Fruit fly (Drosophila melanogaster) whole organism, wandering third instar larva: ENCODE results near the gene CG14868.

Experiments used
- Abd-B ChIP-seq: fragments of >200 bp; optimal IDR thresholded peaks from 2 replicates; lab custom pipeline; 2017; ENCODE audit warnings: missing biosample characterization, missing genetic modification characterization
- CG32264 ChIP-seq: fragments of 200-800 bp; sonication (Bioruptor generic); optimal IDR thresholded peaks from 2 replicates; lab custom pipeline; 2016; ENCODE audit warnings: missing biosample characterization, missing genetic modification characterization
- CG9705 ChIP-seq: fragments of 200-800 bp; sonication (Bioruptor generic); optimal IDR thresholded peaks from 2 replicates; lab custom pipeline; 2018; ENCODE audit warnings: missing biosample characterization, mild to moderate bottlenecking, missing genetic modification characterization
- CrebA ChIP-seq: fragments of 200-800 bp; sonication (Bioruptor generic); optimal IDR thresholded peaks from 2 replicates; lab custom pipeline; 2016; ENCODE audit warnings: missing biosample characterization, mild to moderate bottlenecking, missing genetic modification characterization, borderline replicate concordance
- Dfd ChIP-seq: fragments of >200 bp; optimal IDR thresholded peaks from 2 replicates; lab custom pipeline; 2017; ENCODE audit warnings: missing biosample characterization, missing genetic modification characterization
- Dif ChIP-seq: fragments of 200-275, 200-300 bp; sonication (Bioruptor generic); optimal IDR thresholded peaks from 2 replicates; lab custom pipeline; 2018; ENCODE audit warnings: missing biosample characterization, missing genetic modification characterization; ENCODE audit not compliant: partially characterized antibody
- GATAd ChIP-seq: sonication (Bioruptor generic); optimal IDR thresholded peaks from 2 replicates; lab custom pipeline; 2016; ENCODE audit warnings: missing biosample characterization, missing genetic modification characterization
- HLH106 ChIP-seq: fragments of 200-800 bp; optimal IDR thresholded peaks from 3 replicates; lab custom pipeline; 2019; ENCODE audit warnings: missing biosample characterization, mild to moderate bottlenecking, missing genetic modification characterization, moderate library complexity
- Hnf4 ChIP-seq: fragments of 200-800 bp; sonication (Bioruptor generic); optimal IDR thresholded peaks from 2 replicates; lab custom pipeline; 2016; ENCODE audit warnings: missing biosample characterization, mild to moderate bottlenecking, missing genetic modification characterization
- Hr78 ChIP-seq: fragments of >200 bp; optimal IDR thresholded peaks from 2 replicates; lab custom pipeline; 2017; ENCODE audit warnings: missing biosample characterization, missing genetic modification characterization
- Hr83 ChIP-seq: fragments of 200-300 bp; sonication (Bioruptor generic); optimal IDR thresholded peaks from 2 replicates; lab custom pipeline; 2016; ENCODE audit warnings: missing biosample characterization, mild to moderate bottlenecking, missing genetic modification characterization, moderate library complexity; ENCODE audit not compliant: poor library complexity, severe bottlenecking
- Jra ChIP-seq: sonication (Bioruptor generic); optimal IDR thresholded peaks from 2 replicates; lab custom pipeline; 2016; ENCODE audit warnings: missing biosample characterization, missing genetic modification characterization
- Mio ChIP-seq: sonication (Bioruptor generic); optimal IDR thresholded peaks from 2 replicates; lab custom pipeline; 2016; ENCODE audit warnings: missing biosample characterization, missing genetic modification characterization
- Myc ChIP-seq: fragments of >200 bp; optimal IDR thresholded peaks from 2 replicates; lab custom pipeline; 2017
- N ChIP-seq: fragments of >200 bp; optimal IDR thresholded peaks from 2 replicates; lab custom pipeline; 2018; ENCODE audit warnings: missing biosample characterization, missing external identifiers, missing genetic modification characterization
- OdsH ChIP-seq: fragments of 200-800 bp; sonication (Bioruptor generic); optimal IDR thresholded peaks from 2 replicates; lab custom pipeline; 2016; ENCODE audit warnings: missing biosample characterization, mild to moderate bottlenecking, missing genetic modification characterization
- Rel ChIP-seq, 2 experiments: fragments of 200-800 bp; sonication (Bioruptor generic) in 1 of 2; optimal IDR thresholded peaks; 2 replicates in 1 of 2; 3 replicates in 1 of 2; lab custom pipeline; 2016 to 2019; ENCODE audit warnings: mild to moderate bottlenecking in 2 of 2, missing biosample characterization in 2 of 2, missing genetic modification characterization in 2 of 2, moderate library complexity in 1 of 2
- Sp1 ChIP-seq: fragments of 200-800 bp; sonication (Bioruptor generic); optimal IDR thresholded peaks from 3 replicates; lab custom pipeline; 2019; ENCODE audit warnings: missing biosample characterization, mild to moderate bottlenecking, missing genetic modification characterization, moderate library complexity
- Vsx2 ChIP-seq: fragments of 200-300, 225-300 bp; sonication (Bioruptor generic); optimal IDR thresholded peaks from 2 replicates; lab custom pipeline; 2018; ENCODE audit warnings: missing biosample characterization, missing genetic modification characterization; ENCODE audit not compliant: partially characterized antibody
- br ChIP-seq: fragments of 200-800 bp; sonication (Bioruptor generic); optimal IDR thresholded peaks from 2 replicates; lab custom pipeline; 2016; ENCODE audit warnings: missing biosample characterization, missing genetic modification characterization
- brk ChIP-seq: fragments of 200-800 bp; sonication (Bioruptor generic); optimal IDR thresholded peaks from 2 replicates; lab custom pipeline; 2016; ENCODE audit warnings: missing biosample characterization, mild to moderate bottlenecking, missing genetic modification characterization
- dl ChIP-seq, 2 experiments: fragments of 175-275, 200-275 bp in 1 of 2; fragments of 200-275 bp in 1 of 2; sonication (Bioruptor generic); optimal IDR thresholded peaks; lab custom pipeline; 2018; ENCODE audit warnings: mild to moderate bottlenecking in 2 of 2, missing biosample characterization in 2 of 2, missing genetic modification characterization in 2 of 2, moderate library complexity in 2 of 2; ENCODE audit not compliant: partially characterized antibody in 2 of 2, insufficient read depth in 1 of 2
- dmrt93B ChIP-seq: fragments of 200-800 bp; sonication (Bioruptor generic); optimal IDR thresholded peaks from 2 replicates; lab custom pipeline; 2018; ENCODE audit warnings: missing biosample characterization, mild to moderate bottlenecking, missing genetic modification characterization
- dsf ChIP-seq: sonication (Bioruptor generic); optimal IDR thresholded peaks from 2 replicates; lab custom pipeline; 2016; ENCODE audit warnings: missing biosample characterization, missing genetic modification characterization, borderline replicate concordance
- ey ChIP-seq: fragments of 200-800 bp; sonication (Bioruptor generic); optimal IDR thresholded peaks from 2 replicates; lab custom pipeline; 2016; ENCODE audit warnings: missing biosample characterization, missing genetic modification characterization
- foxo ChIP-seq, 2 experiments: fragments of 200-800 bp; sonication (Bioruptor generic); optimal IDR thresholded peaks; 2 replicates in 1 of 2; 3 replicates in 1 of 2; lab custom pipeline; 2016 to 2017; ENCODE audit warnings: missing biosample characterization in 2 of 2, missing genetic modification characterization in 2 of 2
- fru ChIP-seq: fragments of 200-800 bp; sonication (Bioruptor generic); optimal IDR thresholded peaks from 3 replicates; lab custom pipeline; 2016; ENCODE audit warnings: missing biosample characterization, mild to moderate bottlenecking, missing genetic modification characterization
- h ChIP-seq: fragments of 200-800 bp; sonication (Bioruptor generic); optimal IDR thresholded peaks from 3 replicates; lab custom pipeline; 2016; ENCODE audit warnings: missing biosample characterization, mild to moderate bottlenecking, missing genetic modification characterization
- jim ChIP-seq: fragments of 175-275, 200-325 bp; sonication (Bioruptor generic); optimal IDR thresholded peaks from 2 replicates; lab custom pipeline; 2016; ENCODE audit warnings: missing biosample characterization, mild to moderate bottlenecking, missing genetic modification characterization
- lola ChIP-seq: fragments of >200 bp; optimal IDR thresholded peaks from 2 replicates; lab custom pipeline; 2017; ENCODE audit warnings: missing biosample characterization, missing genetic modification characterization
- pan ChIP-seq: fragments of >200 bp; optimal IDR thresholded peaks from 2 replicates; lab custom pipeline; 2017
- psq ChIP-seq: fragments of 200-800 bp; sonication (Bioruptor generic); optimal IDR thresholded peaks from 3 replicates; lab custom pipeline; 2017; ENCODE audit warnings: missing biosample characterization, mild to moderate bottlenecking, missing genetic modification characterization, moderate library complexity
- rgr ChIP-seq: fragments of 200-800 bp; sonication (Bioruptor generic); optimal IDR thresholded peaks from 3 replicates; lab custom pipeline; 2016; ENCODE audit warnings: missing biosample characterization, mild to moderate bottlenecking, missing genetic modification characterization
- sage ChIP-seq: fragments of 200-800 bp; sonication (Bioruptor generic); optimal IDR thresholded peaks from 2 replicates; lab custom pipeline; 2016; ENCODE audit warnings: missing biosample characterization, mild to moderate bottlenecking, missing genetic modification characterization
- sv ChIP-seq: fragments of 200-800 bp; sonication (Bioruptor generic); optimal IDR thresholded peaks from 3 replicates; lab custom pipeline; 2016; ENCODE audit warnings: missing biosample characterization, missing genetic modification characterization
- tai ChIP-seq: sonication (Bioruptor generic); optimal IDR thresholded peaks from 2 replicates; lab custom pipeline; 2016; ENCODE audit warnings: missing biosample characterization, missing genetic modification characterization
- usp ChIP-seq: fragments of >200 bp; optimal IDR thresholded peaks from 2 replicates; lab custom pipeline; 2017; ENCODE audit warnings: missing biosample characterization, missing genetic modification characterization
- woc ChIP-seq: sonication (Bioruptor generic); optimal IDR thresholded peaks from 2 replicates; lab custom pipeline; 2016; ENCODE audit warnings: missing biosample characterization, mild to moderate bottlenecking, missing genetic modification characterization

CG14868 gene

dm6 chr3R:15345198-15346017 is 24.3 kb downstream of the CG14868 start:
- no peak for TF ChIP-seq sage (GFP tag; lab: Kevin White, UChicago)
- no peak for TF ChIP-seq Rel (GFP tag; optimal IDR thresholded peaks at IDR 0.05; lab: Kevin White, UChicago)
- TF ChIP-seq Rel (tag; optimal IDR thresholded peaks at IDR 0.05; lab: Kevin White, UChicago): peak; percentile 67

- no peak for TF ChIP-seq Vsx2 (GFP tag; lab: Kevin White, UChicago)
- TF ChIP-seq pan (lab: Kevin White, UChicago): peak; percentile 86
- TF ChIP-seq lola (GFP tag; lab: Kevin White, UChicago): no peak
- TF ChIP-seq N: no peak
- no peak for TF ChIP-seq Hnf4 (GFP tag; lab: Kevin White, UChicago)
- no peak for TF ChIP-seq dl (GFP tag; optimal IDR thresholded peaks at IDR 0.05; lab: Kevin White, UChicago; ENCODE audit: insufficient read depth in 1 of 2, partially characterized antibody in 2 of 2)
- peak in 1 of 2 experiments; percentile 76 for TF ChIP-seq foxo (GFP tag; optimal IDR thresholded peaks at IDR 0.05; lab: Kevin White, UChicago)
- no peak for TF ChIP-seq Mio (GFP tag; lab: Kevin White, UChicago)
- no peak for TF ChIP-seq tai (GFP tag; lab: Kevin White, UChicago)
- TF ChIP-seq sage (GFP tag; lab: Kevin White, UChicago): no peak
- TF ChIP-seq CG9705 (GFP tag; lab: Kevin White, UChicago): peak; percentile 34
- TF ChIP-seq Dif (GFP tag; lab: Kevin White, UChicago): peak; percentile 37
- no peak for TF ChIP-seq jim (GFP tag; lab: Kevin White, UChicago)
- peak; percentile 63 for TF ChIP-seq rgr
- no peak for TF ChIP-seq Rel (GFP tag; optimal IDR thresholded peaks at IDR 0.05; lab: Kevin White, UChicago)
- TF ChIP-seq Rel (tag; optimal IDR thresholded peaks at IDR 0.05; lab: Kevin White, UChicago): peak; percentile 93
- TF ChIP-seq dsf (GFP tag; lab: Kevin White, UChicago): no peak
- TF ChIP-seq Sp1 (GFP tag; lab: Kevin White, UChicago): peak; percentile 68
- no peak for TF ChIP-seq Dfd (GFP tag; lab: Kevin White, UChicago)
- peak; percentile 65 for TF ChIP-seq sv (GFP tag; lab: Kevin White, UChicago)
- no peak for TF ChIP-seq Abd-B (GFP tag; lab: Kevin White, UChicago)
- peak; percentile 68 for TF ChIP-seq OdsH (GFP tag; lab: Kevin White, UChicago)
- TF ChIP-seq Hr78 (GFP tag; lab: Kevin White, UChicago): no peak
- TF ChIP-seq fru: peak; percentile 73
- no peak for TF ChIP-seq Myc (lab: Kevin White, UChicago)
- TF ChIP-seq usp (GFP tag; lab: Kevin White, UChicago): no peak
- no peak for TF ChIP-seq GATAd
- peak; percentile 89 for TF ChIP-seq woc
- peak; percentile 51 for TF ChIP-seq psq
- no peak for TF ChIP-seq brk (GFP tag; lab: Kevin White, UChicago)
- TF ChIP-seq HLH106: peak; percentile 56
- peak; percentile 70 for TF ChIP-seq h (GFP tag; lab: Kevin White, UChicago)
- peak; percentile 49 for TF ChIP-seq br (GFP tag; lab: Kevin White, UChicago)
- TF ChIP-seq Hr83 (GFP tag; lab: Kevin White, UChicago): peak; percentile 82
- peak; percentile 57 for TF ChIP-seq Jra
- peak; percentile 34 for TF ChIP-seq CG32264 (GFP tag; lab: Kevin White, UChicago)
- peak; percentile 71 for TF ChIP-seq ey (GFP tag; lab: Kevin White, UChicago)
- no peak for TF ChIP-seq dmrt93B (GFP tag; lab: Kevin White, UChicago)
- no peak for TF ChIP-seq CrebA (GFP tag; lab: Kevin White, UChicago)
Measured at dm6 chr3R:15342926-15343685, 26.6 kb downstream of the CG14868 start, which contains the start of gene Nagk. Gene Nagk (minus strand): TSS chr3R:15343256.
